Worm (Caenorhabditis elegans) whole organism, L4 larva: ENCODE measurements around the gene wrt-5.
A peak's percentile ranks its signal among the peaks of the same experiment; 100 is the strongest.

Source experiments
- D1046.2 ChIP-seq: fragments of 200-800 bp; sonication (Bioruptor generic); IDR thresholded peaks from 2 replicates; pipeline ENCODE4 v1.3.6; 2022; ENCODE audit warnings: missing genetic modification characterization, missing compliant biosample characterization
- F44E2.7 ChIP-seq: fragments of 200-800 bp; sonication (Bioruptor generic); IDR thresholded peaks from 2 replicates; pipeline ENCODE4 v2.1.2; 2022; ENCODE audit warnings: missing genetic modification characterization, missing compliant biosample characterization
- T20F7.1 ChIP-seq: fragments of 200-800 bp; sonication (Bioruptor generic); optimal IDR thresholded peaks from 2 replicates; lab custom pipeline; 2018; ENCODE audit warnings: mild to moderate bottlenecking, missing genetic modification characterization, missing compliant biosample characterization
- Y48G9A.11 ChIP-seq: fragments of 200-800 bp; sonication (Bioruptor generic); IDR thresholded peaks from 2 replicates; pipeline ENCODE4 v1.3.6; 2022; ENCODE audit warnings: missing genetic modification reagents, missing genetic modification characterization, missing compliant biosample characterization
- ZK337.2 ChIP-seq: fragments of 200-800 bp; sonication (Bioruptor generic); IDR thresholded peaks from 2 replicates; pipeline ENCODE4 v1.3.6; 2022; ENCODE audit warnings: missing genetic modification reagents, missing genetic modification characterization, missing compliant biosample characterization
- ZK546.5 ChIP-seq, 2 experiments: sonication (generic microtip); optimal IDR thresholded peaks; 2 replicates each; lab custom pipeline; 2017; ENCODE audit warnings: missing biosample characterization in 2 of 2, missing genetic modification characterization in 2 of 2
- aha-1 ChIP-seq: fragments of 150-350 bp; peaks from one replicate; lab custom pipeline; 2014; ENCODE audit warnings: missing biosample characterization, missing genetic modification characterization
- ama-1 ChIP-seq: fragments of 150-350 bp; optimal IDR thresholded peaks from 2 replicates; lab custom pipeline; 2014; ENCODE audit warnings: inconsistent platforms, mixed read lengths
- ceh-28 ChIP-seq: fragments of 150-350 bp; optimal IDR thresholded peaks from 2 replicates; lab custom pipeline; 2014; ENCODE audit warnings: missing biosample characterization, missing genetic modification reagents, missing genetic modification characterization
- dmd-6 ChIP-seq: fragments of 200-800 bp; sonication (Bioruptor generic); IDR thresholded peaks from 2 replicates; pipeline ENCODE4 v1.3.6; 2022; ENCODE audit warnings: missing genetic modification reagents, missing genetic modification characterization, missing compliant biosample characterization
- dmd-9 ChIP-seq: fragments of 200-800 bp; sonication (Bioruptor generic); IDR thresholded peaks from 2 replicates; pipeline ENCODE4 v1.3.6; 2022; ENCODE audit warnings: missing genetic modification reagents, missing genetic modification characterization, missing compliant biosample characterization
- dve-1 ChIP-seq: sonication (generic microtip); optimal IDR thresholded peaks from 2 replicates; lab custom pipeline; 2017; ENCODE audit warnings: antibody characterized with exemption, mild to moderate bottlenecking, missing genetic modification characterization, missing compliant biosample characterization; ENCODE audit not compliant: insufficient read depth
- fkh-10 ChIP-seq: fragments of 150-350 bp; optimal IDR thresholded peaks from 2 replicates; lab custom pipeline; 2014; ENCODE audit warnings: missing biosample characterization, missing genetic modification reagents, missing genetic modification characterization
- gei-8 ChIP-seq: fragments of 200-800 bp; sonication (Bioruptor generic); optimal IDR thresholded peaks from 2 replicates; lab custom pipeline; 2018; ENCODE audit warnings: mild to moderate bottlenecking, missing genetic modification characterization, missing compliant biosample characterization
- hif-1 ChIP-seq, 2 experiments: sonication (generic microtip); optimal IDR thresholded peaks; 2 replicates each; lab custom pipeline; 2016 to 2017; ENCODE audit warnings: missing compliant biosample characterization in 2 of 2, missing genetic modification characterization in 2 of 2, missing genetic modification reagents in 2 of 2, missing genotype in 2 of 2, mild to moderate bottlenecking in 1 of 2
- hlh-11 ChIP-seq: fragments of 200-800 bp; sonication (Bioruptor generic); optimal IDR thresholded peaks from 2 replicates; lab custom pipeline; 2018; ENCODE audit warnings: mild to moderate bottlenecking, missing genetic modification characterization, missing compliant biosample characterization
- hlh-30 ChIP-seq: sonication (generic microtip); optimal IDR thresholded peaks from 2 replicates; lab custom pipeline; 2017; ENCODE audit warnings: antibody characterized with exemption, mild to moderate bottlenecking, missing genetic modification characterization, missing compliant biosample characterization; ENCODE audit not compliant: insufficient read depth
- lim-7 ChIP-seq: fragments of 200-800 bp; sonication (Bioruptor generic); IDR thresholded peaks from 2 replicates; pipeline ENCODE4 v1.3.6; 2022; ENCODE audit warnings: missing genetic modification characterization, missing compliant biosample characterization
- lin-1 ChIP-seq: fragments of 200-800 bp; sonication (Bioruptor generic); IDR thresholded peaks from 2 replicates; pipeline ENCODE4 v1.3.6; 2022; ENCODE audit warnings: missing genetic modification reagents, missing genetic modification characterization, missing compliant biosample characterization
- lin-13 ChIP-seq: fragments of 150-350 bp; optimal IDR thresholded peaks from 2 replicates; lab custom pipeline; 2014; ENCODE audit warnings: missing biosample characterization, missing genetic modification reagents, missing genetic modification characterization
- lin-29 ChIP-seq: fragments of 200-800 bp; sonication (Bioruptor generic); IDR thresholded peaks from 2 replicates; pipeline ENCODE4 v1.3.6; 2022; ENCODE audit warnings: missing genetic modification reagents, missing genetic modification characterization, missing compliant biosample characterization
- mdt-29 ChIP-seq: fragments of 200-800 bp; sonication (Bioruptor generic); IDR thresholded peaks from 2 replicates; pipeline ENCODE4 v1.3.6; 2022; ENCODE audit warnings: missing genetic modification reagents, missing genetic modification characterization, missing compliant biosample characterization
- mes-2 ChIP-seq: sonication (generic microtip); optimal IDR thresholded peaks from 2 replicates; lab custom pipeline; 2016; ENCODE audit warnings: missing genotype, mild to moderate bottlenecking, missing genetic modification characterization, missing compliant biosample characterization; ENCODE audit not compliant: poor library complexity, severe bottlenecking
- mxl-2 ChIP-seq: fragments of 200-800 bp; sonication (Bioruptor generic); conservative IDR thresholded peaks from 2 replicates; pipeline ENCODE4 v1.3.6; 2022; ENCODE audit warnings: missing genetic modification reagents, missing genetic modification characterization, missing compliant biosample characterization
- mxl-3 ChIP-seq: fragments of 200-800 bp; sonication (Bioruptor generic); optimal IDR thresholded peaks from 2 replicates; lab custom pipeline; 2018; ENCODE audit warnings: mild to moderate bottlenecking, missing genetic modification characterization, missing compliant biosample characterization
- nhr-102 ChIP-seq: sonication (generic microtip); optimal IDR thresholded peaks from 2 replicates; lab custom pipeline; 2016; ENCODE audit warnings: mild to moderate bottlenecking, missing genetic modification characterization, moderate library complexity, missing compliant biosample characterization
- nhr-11 ChIP-seq: fragments of 150-350 bp; optimal IDR thresholded peaks from 2 replicates; lab custom pipeline; 2014; ENCODE audit warnings: missing biosample characterization, missing genetic modification characterization
- nhr-111 ChIP-seq: fragments of 200-800 bp; sonication (Bioruptor generic); optimal IDR thresholded peaks from 2 replicates; lab custom pipeline; 2018; ENCODE audit warnings: mild to moderate bottlenecking, missing genetic modification characterization, missing compliant biosample characterization
- nhr-28 ChIP-seq: fragments of 150-350 bp; optimal IDR thresholded peaks from 2 replicates; lab custom pipeline; 2014; ENCODE audit warnings: missing biosample characterization, missing genetic modification characterization
- nhr-41 ChIP-seq: fragments of 200-800 bp; sonication (Bioruptor generic); IDR thresholded peaks from 2 replicates; pipeline ENCODE4 v1.3.6; 2022; ENCODE audit warnings: missing genetic modification reagents, missing genetic modification characterization, missing compliant biosample characterization
- nhr-48 ChIP-seq: sonication (generic microtip); optimal IDR thresholded peaks from 2 replicates; lab custom pipeline; 2016; ENCODE audit warnings: mild to moderate bottlenecking, missing genetic modification characterization, missing compliant biosample characterization
- nhr-6 ChIP-seq: fragments of 150-350 bp; optimal IDR thresholded peaks from 2 replicates; lab custom pipeline; 2014; ENCODE audit warnings: missing biosample characterization, missing genetic modification characterization
- php-3 ChIP-seq: fragments of 200-800 bp; sonication (Bioruptor generic); IDR thresholded peaks from 2 replicates; pipeline ENCODE4 v1.3.6; 2022; ENCODE audit warnings: missing genetic modification reagents, missing genetic modification characterization, missing compliant biosample characterization
- set-16 ChIP-seq: fragments of 200-800 bp; sonication (Bioruptor generic); IDR thresholded peaks from 2 replicates; pipeline ENCODE4 v1.3.6; 2022; ENCODE audit warnings: missing genetic modification reagents, missing genetic modification characterization, missing compliant biosample characterization
- snpc-1.2 ChIP-seq: fragments of 200-800 bp; sonication (Bioruptor generic); IDR thresholded peaks from 2 replicates; pipeline ENCODE4 v1.3.6; 2022; ENCODE audit warnings: missing genetic modification reagents, missing genetic modification characterization, missing compliant biosample characterization
- tra-1 ChIP-seq: fragments of 200-800 bp; sonication (Bioruptor generic); IDR thresholded peaks from 2 replicates; pipeline ENCODE4 v1.3.6; 2022; ENCODE audit warnings: missing genetic modification reagents, missing genetic modification characterization, missing compliant biosample characterization
- unc-39 ChIP-seq: sonication (generic microtip); optimal IDR thresholded peaks from 2 replicates; lab custom pipeline; 2017; ENCODE audit warnings: missing biosample characterization, missing genetic modification characterization
- unc-62 ChIP-seq, 3 experiments: fragments of 150-350 bp in 1 of 3; sonication (generic microtip); optimal IDR thresholded peaks in 2 of 3; peaks in 1 of 3; 1 replicate in 1 of 3; 2 replicates in 2 of 3; lab custom pipeline; 2014 to 2017; ENCODE audit warnings: missing biosample characterization in 3 of 3, missing genetic modification characterization in 3 of 3, missing genetic modification reagents in 3 of 3, missing genotype in 1 of 3
- zag-1 ChIP-seq: fragments of 150-350 bp; optimal IDR thresholded peaks from 2 replicates; lab custom pipeline; 2014; ENCODE audit warnings: missing biosample characterization, missing genetic modification characterization

Gene wrt-5

DNA sequence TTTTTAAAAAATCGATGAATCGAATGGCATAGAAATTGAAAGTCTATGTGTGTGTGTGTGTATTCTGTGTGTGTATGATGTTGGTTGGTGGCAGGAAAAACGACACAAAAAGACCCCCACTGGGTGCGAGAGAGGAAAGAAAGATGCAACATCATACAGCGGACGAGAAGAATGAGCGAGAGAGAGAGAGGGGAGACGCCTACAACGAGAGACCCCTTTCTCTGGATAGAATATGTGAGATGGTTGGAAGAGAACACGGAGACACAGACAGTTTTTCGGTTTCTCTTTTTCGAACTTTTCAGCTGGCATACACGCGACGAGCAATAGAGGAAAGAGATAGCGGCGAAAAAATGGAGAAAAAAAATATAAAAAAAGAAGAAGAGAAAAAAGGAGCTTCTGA is 31.6 kb downstream of the wrt-5 start (continued):
- TF ChIP-seq tra-1 (GFP tag; lab: Robert Waterston, UW) (peak; percentile 46), T20F7.1 (GFP tag; lab: Kevin White, UChicago) (no peak), zag-1 (no peak), ZK546.5 (tag; optimal IDR thresholded peaks at IDR 0.05; lab: Kevin White, UChicago) (no peak), lin-13 (peak; percentile 45), lin-29 (GFP tag; lab: Robert Waterston, UW) (no peak), lin-1 (GFP tag; lab: Robert Waterston, UW) (peak; percentile 24; the same call in 1 of the 2 replicates)

ce11 chrIV:4018692-4019387 is 32.6 kb downstream of the wrt-5 start:
- peak; percentile 32; the same call in 1 of the 2 replicates for TF ChIP-seq Y48G9A.11 (GFP tag; lab: Robert Waterston, UW)
- TF ChIP-seq ceh-28 (tag; lab: Kevin White, UChicago): no peak
- TF ChIP-seq dve-1 (tag; lab: Kevin White, UChicago): peak; percentile 44
- TF ChIP-seq nhr-28 (tag; lab: Kevin White, UChicago): peak; percentile 39
- TF ChIP-seq nhr-111 (GFP tag; lab: Kevin White, UChicago): no peak
- TF ChIP-seq nhr-6 (tag; lab: Kevin White, UChicago): peak; percentile 15
- TF ChIP-seq tra-1 (GFP tag; lab: Robert Waterston, UW): 0 out of 2 replicates have a peak, but pooled peaks have one; percentile 62
- peak; percentile 68 for TF ChIP-seq ama-1 (lab: Kevin White, UChicago)
- peak; percentile 89 for TF ChIP-seq set-16
- TF ChIP-seq aha-1: peak; percentile 73
- TF ChIP-seq unc-39 (tag; lab: Kevin White, UChicago): no peak
- TF ChIP-seq php-3 (GFP tag; lab: Robert Waterston, UW): peak; percentile 38; the same call in 1 of the 2 replicates
- peak; percentile 26 for TF ChIP-seq hlh-11 (tag; lab: Kevin White, UChicago)
- no peak for TF ChIP-seq nhr-41 (GFP tag; lab: Robert Waterston, UW)
- peak in 1 of 2 experiments; percentile 5 for TF ChIP-seq hif-1 (tag; optimal IDR thresholded peaks at IDR 0.05; lab: Kevin White, UChicago)
- peak in 1 of 2 experiments; percentile 97 for TF ChIP-seq unc-62 (GFP tag; optimal IDR thresholded peaks at IDR 0.05 in 1 of 2; lab: Kevin White, UChicago)
- no peak for TF ChIP-seq unc-62 (tag; optimal IDR thresholded peaks at IDR 0.05; lab: Kevin White, UChicago)
- TF ChIP-seq dmd-6 (GFP tag; lab: Robert Waterston, UW): peak; percentile 54
- TF ChIP-seq, all 104 proteins: peak for 13

- TF ChIP-seq dmd-9 (GFP tag; lab: Robert Waterston, UW) (0 out of 2 replicates have a peak, but pooled peaks have one; percentile 53), set-16 (peak; percentile 84), lim-7 (GFP tag; lab: Robert Waterston, UW) (no peak), snpc-1.2 (GFP tag; lab: Robert Waterston, UW) (peak; percentile 6; the same call in 1 of the 2 replicates), mxl-2 (no peak)
- TF ChIP-seq, all 104 proteins: peak for 3
Measured at ce11 chrIV:4016723-4017122, 34.7 kb downstream of the wrt-5 start.

DNA sequence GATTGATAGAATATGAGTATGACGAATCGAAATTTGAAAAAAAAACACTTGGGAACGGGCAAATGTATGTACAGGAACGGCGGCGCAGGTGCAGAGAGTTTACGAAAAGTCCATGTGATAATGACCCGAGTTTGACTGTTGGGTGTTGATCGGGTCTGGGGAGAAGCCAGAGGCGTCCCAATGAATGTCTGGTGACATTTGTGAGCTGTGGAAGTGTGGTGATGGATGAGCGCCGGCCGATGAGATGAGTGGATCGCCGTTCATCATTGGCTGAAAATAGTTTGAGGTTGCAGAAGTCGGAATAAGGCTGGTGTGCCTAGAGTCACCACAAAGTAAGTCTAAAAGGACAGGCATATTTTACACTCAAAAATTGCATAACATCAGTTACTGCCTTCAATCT is 35.8 kb downstream of the wrt-5 start:
- TF ChIP-seq nhr-6 (tag; lab: Kevin White, UChicago) (no peak), aha-1 (peak; percentile 82), unc-62 (GFP tag; optimal IDR thresholded peaks at IDR 0.05 in 1 of 2; lab: Kevin White, UChicago) (peak in 1 of 2 experiments; percentile 97), unc-62 (tag; optimal IDR thresholded peaks at IDR 0.05; lab: Kevin White, UChicago) (no peak)

DNA sequence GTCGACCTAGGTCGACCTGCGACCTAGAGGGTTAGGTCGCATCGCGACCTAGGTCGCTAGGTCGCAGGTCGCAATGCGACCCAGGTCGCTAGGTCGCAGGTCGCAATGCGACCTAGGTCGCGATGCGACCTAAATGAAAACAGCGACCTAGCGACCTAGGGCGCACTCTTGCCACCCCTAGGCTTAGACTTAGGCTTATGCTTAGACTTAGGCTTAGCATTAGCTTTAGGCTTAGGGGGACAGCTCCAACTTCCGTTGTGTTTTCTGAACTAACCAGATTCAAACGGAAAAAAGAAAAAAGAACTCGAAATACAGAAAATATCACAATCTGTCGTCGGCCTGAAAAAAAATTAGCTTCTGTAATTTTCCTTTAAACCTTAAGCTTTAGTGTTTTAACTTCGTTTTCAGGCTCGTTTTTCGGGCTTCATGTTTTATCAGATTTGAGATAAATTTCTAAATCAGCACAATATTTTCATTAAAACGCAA is 37.1 kb downstream of the wrt-5 start:
- TF ChIP-seq fkh-10: no peak
- no peak for TF ChIP-seq mxl-3
- no peak for TF ChIP-seq mdt-29
- no peak for TF ChIP-seq hlh-30 (tag; lab: Kevin White, UChicago)
- 0 out of 2 replicates have a peak, but pooled peaks have one; percentile 39 for TF ChIP-seq F44E2.7 (GFP tag; lab: Robert Waterston, UW)
- TF ChIP-seq dmd-9 (GFP tag; lab: Robert Waterston, UW): no peak
- peak; percentile 14; the same call in 1 of the 2 replicates for TF ChIP-seq dmd-6 (GFP tag; lab: Robert Waterston, UW)
- TF ChIP-seq nhr-11 (tag; lab: Kevin White, UChicago): no peak
- TF ChIP-seq aha-1: peak; percentile 70
- no peak for TF ChIP-seq D1046.2 (GFP tag; lab: Robert Waterston, UW)
- TF ChIP-seq ZK337.2 (GFP tag; lab: Robert Waterston, UW): no peak
- no peak for TF ChIP-seq nhr-48 (tag; lab: Kevin White, UChicago)
- TF ChIP-seq ZK546.5 (tag; optimal IDR thresholded peaks at IDR 0.05; lab: Kevin White, UChicago): no peak
- TF ChIP-seq mes-2 (tag; lab: Kevin White, UChicago): no peak
- TF ChIP-seq gei-8 (GFP tag; lab: Kevin White, UChicago): no peak
- TF ChIP-seq unc-62 (GFP tag; optimal IDR thresholded peaks at IDR 0.05 in 1 of 2; lab: Kevin White, UChicago): peak in 1 of 2 experiments; percentile 56
- no peak for TF ChIP-seq unc-62 (tag; optimal IDR thresholded peaks at IDR 0.05; lab: Kevin White, UChicago)
- peak; percentile 42 for TF ChIP-seq nhr-102 (tag; lab: Kevin White, UChicago)
- no peak for TF ChIP-seq hif-1 (tag; optimal IDR thresholded peaks at IDR 0.05; lab: Kevin White, UChicago)
